Fruit fly (Drosophila melanogaster) whole organism, prepupa: Measurements from ENCODE around the gene CG16854.
A peak's percentile ranks its signal among the peaks of the same experiment; 100 is the strongest.

Source experiments
- Blimp-1 ChIP-seq: fragments of 200-800 bp; sonication (Bioruptor generic); optimal IDR thresholded peaks from 3 replicates; lab custom pipeline; 2017; ENCODE audit warnings: missing biosample characterization, missing genetic modification characterization, mild to moderate bottlenecking, moderate library complexity, missing genetic modification reagents
- CG10631 ChIP-seq: fragments of 200-800 bp; sonication (Bioruptor generic); optimal IDR thresholded peaks from 2 replicates; lab custom pipeline; 2016; ENCODE audit warnings: missing biosample characterization, missing genetic modification characterization
- CG10669 ChIP-seq: fragments of 200-800 bp; sonication (Bioruptor generic); optimal IDR thresholded peaks from 3 replicates; lab custom pipeline; 2018; ENCODE audit warnings: missing biosample characterization, mild to moderate bottlenecking, missing genetic modification characterization, moderate library complexity
- CG11294 ChIP-seq: fragments of 200-800 bp; sonication (Bioruptor generic); IDR thresholded peaks from 2 replicates; pipeline ENCODE4 v1.3.6; 2022; ENCODE audit warnings: missing biosample characterization, missing genetic modification characterization
- CG11902 ChIP-seq: fragments of 200-800 bp; sonication (Bioruptor generic); optimal IDR thresholded peaks from 3 replicates; lab custom pipeline; 2016; ENCODE audit warnings: missing biosample characterization, missing genetic modification characterization
- CG15336 ChIP-seq: fragments of 200-800 bp; sonication (Bioruptor generic); IDR thresholded peaks from 2 replicates; pipeline ENCODE4 v1.3.6; 2022; ENCODE audit warnings: missing biosample characterization, missing genetic modification characterization
- CG31627 ChIP-seq: fragments of 200-800 bp; sonication (Bioruptor generic); optimal IDR thresholded peaks from 3 replicates; lab custom pipeline; 2016; ENCODE audit warnings: missing biosample characterization, missing genetic modification characterization
- CG32006 ChIP-seq: fragments of 200-800 bp; sonication (Bioruptor generic); optimal IDR thresholded peaks from 3 replicates; lab custom pipeline; 2017; ENCODE audit warnings: missing biosample characterization, mild to moderate bottlenecking, missing genetic modification characterization
- CG34406 ChIP-seq: fragments of 200-800 bp; sonication (Bioruptor generic); optimal IDR thresholded peaks from 3 replicates; lab custom pipeline; 2016; ENCODE audit warnings: missing biosample characterization, missing genetic modification characterization
- CG4318 ChIP-seq: fragments of 200-800 bp; sonication (Bioruptor generic); optimal IDR thresholded peaks from 3 replicates; lab custom pipeline; 2017; ENCODE audit warnings: missing biosample characterization, mild to moderate bottlenecking, missing genetic modification characterization
- CG6163 ChIP-seq: fragments of 200-800 bp; sonication (Bioruptor generic); IDR thresholded peaks from 3 replicates; pipeline ENCODE4 v1.3.6; 2022; ENCODE audit warnings: missing biosample characterization, missing genetic modification characterization
- CG6276 ChIP-seq: fragments of 200-800 bp; sonication (Bioruptor generic); optimal IDR thresholded peaks from 2 replicates; lab custom pipeline; 2017; ENCODE audit warnings: missing biosample characterization, mild to moderate bottlenecking, missing genetic modification characterization
- CG6792 ChIP-seq: fragments of 200-800 bp; sonication (Bioruptor generic); optimal IDR thresholded peaks from 3 replicates; lab custom pipeline; 2016; ENCODE audit warnings: missing biosample characterization, missing genetic modification characterization
- CG6854 ChIP-seq: fragments of 200-800 bp; sonication (Bioruptor generic); optimal IDR thresholded peaks from 2 replicates; lab custom pipeline; 2017; ENCODE audit warnings: missing biosample characterization, mild to moderate bottlenecking, missing genetic modification characterization
- CG7368 ChIP-seq: fragments of 200-800 bp; sonication (Bioruptor generic); optimal IDR thresholded peaks from 3 replicates; lab custom pipeline; 2016; ENCODE audit warnings: missing biosample characterization, missing genetic modification characterization
- CG8119 ChIP-seq: fragments of 200-800 bp; sonication (Bioruptor generic); IDR thresholded peaks from 3 replicates; pipeline ENCODE4 v1.3.6; 2022; ENCODE audit warnings: missing biosample characterization, missing genetic modification characterization
- CG8319 ChIP-seq: fragments of 200-800 bp; sonication (Bioruptor generic); optimal IDR thresholded peaks from 3 replicates; lab custom pipeline; 2016; ENCODE audit warnings: missing biosample characterization, missing genetic modification characterization
- CG8632 ChIP-seq: fragments of 200-800 bp; sonication (Bioruptor generic); optimal IDR thresholded peaks from 3 replicates; lab custom pipeline; 2016; ENCODE audit warnings: missing biosample characterization, missing genetic modification characterization
- Eip78C ChIP-seq: fragments of 200-800 bp; sonication (Bioruptor generic); peaks from one replicate; lab custom pipeline; 2016; ENCODE audit warnings: missing biosample characterization, missing genetic modification characterization
- Eip93F ChIP-seq: fragments of 200-800 bp; sonication (Bioruptor generic); optimal IDR thresholded peaks from 2 replicates; lab custom pipeline; 2016; ENCODE audit warnings: missing biosample characterization, mild to moderate bottlenecking, missing genetic modification characterization
- Gug ChIP-seq: fragments of 200-800 bp; sonication (Bioruptor generic); IDR thresholded peaks from 2 replicates; pipeline ENCODE4 v1.3.6; 2022; ENCODE audit warnings: missing biosample characterization, missing genetic modification characterization
- Hr38 ChIP-seq: sonication (Bioruptor generic); optimal IDR thresholded peaks from 2 replicates; lab custom pipeline; 2016; ENCODE audit warnings: missing biosample characterization, missing genetic modification characterization
- Hr4 ChIP-seq: fragments of 200-800 bp; sonication (Bioruptor generic); optimal IDR thresholded peaks from 3 replicates; lab custom pipeline; 2016; ENCODE audit warnings: missing biosample characterization, missing genetic modification characterization
- OdsH ChIP-seq: fragments of 200-800 bp; sonication (Bioruptor generic); optimal IDR thresholded peaks from 3 replicates; lab custom pipeline; 2016; ENCODE audit warnings: missing biosample characterization, missing genetic modification characterization
- Smox ChIP-seq: fragments of 200-800 bp; sonication (Bioruptor generic); optimal IDR thresholded peaks from 3 replicates; lab custom pipeline; 2016; ENCODE audit warnings: missing biosample characterization, missing genetic modification characterization
- achi ChIP-seq: fragments of 200-800 bp; sonication (Bioruptor generic); optimal IDR thresholded peaks from 3 replicates; lab custom pipeline; 2016; ENCODE audit warnings: missing biosample characterization, missing genetic modification characterization
- dac ChIP-seq: fragments of 200-800 bp; sonication (Bioruptor generic); optimal IDR thresholded peaks from 2 replicates; lab custom pipeline; 2017; ENCODE audit warnings: missing biosample characterization, mild to moderate bottlenecking, missing genetic modification characterization
- dsx ChIP-seq: fragments of 200-800 bp; optimal IDR thresholded peaks from 3 replicates; lab custom pipeline; 2019; ENCODE audit warnings: missing biosample characterization, mild to moderate bottlenecking, missing genetic modification characterization, moderate library complexity; ENCODE audit not compliant: poor library complexity, severe bottlenecking
- eg ChIP-seq: fragments of 200-800 bp; sonication (Bioruptor generic); IDR thresholded peaks from 3 replicates; pipeline ENCODE4 v1.3.6; 2022; ENCODE audit warnings: missing biosample characterization, missing genetic modification characterization
- esn ChIP-seq: fragments of 200-800 bp; sonication (Bioruptor generic); optimal IDR thresholded peaks from 2 replicates; lab custom pipeline; 2016; ENCODE audit warnings: missing biosample characterization, mild to moderate bottlenecking, missing genetic modification characterization, moderate library complexity
- fkh ChIP-seq: fragments of 200-800 bp; sonication (Bioruptor generic); optimal IDR thresholded peaks from 3 replicates; lab custom pipeline; 2017; ENCODE audit warnings: missing biosample characterization, mild to moderate bottlenecking, missing genetic modification characterization, moderate library complexity
- salr ChIP-seq, 2 experiments: fragments of 200-800 bp; sonication (Bioruptor generic); optimal IDR thresholded peaks; 3 replicates each; lab custom pipeline; 2016 to 2018; ENCODE audit warnings: missing biosample characterization in 2 of 2, missing genetic modification characterization in 2 of 2, mild to moderate bottlenecking in 1 of 2
- svp ChIP-seq: fragments of 200-800 bp; sonication (Bioruptor generic); peaks from one replicate; lab custom pipeline; 2016; ENCODE audit warnings: missing biosample characterization, missing genetic modification characterization
- topi ChIP-seq: fragments of 200-800 bp; sonication (Bioruptor generic); optimal IDR thresholded peaks from 3 replicates; lab custom pipeline; 2016; ENCODE audit warnings: missing biosample characterization, missing genetic modification characterization
- vri ChIP-seq: fragments of 200-800 bp; sonication (Bioruptor generic); optimal IDR thresholded peaks from 3 replicates; lab custom pipeline; 2016; ENCODE audit warnings: missing biosample characterization, mild to moderate bottlenecking, missing genetic modification characterization

CG16854 gene

dm6 chr2L:11038918-11039317 lies 47.6 kb upstream of the CG16854 start:
- TF ChIP-seq CG32006 (GFP tag; lab: Kevin White, UChicago) (no peak), achi (GFP tag; lab: Kevin White, UChicago) (no peak), Blimp-1 (no peak), Hr38 (GFP tag; lab: Kevin White, UChicago) (no peak), dsx (GFP tag; lab: Kevin White, UChicago) (no peak), svp (GFP tag; lab: Kevin White, UChicago) (peak; percentile 98), Eip78C (GFP tag; lab: Kevin White, UChicago) (peak; percentile 23), CG6854 (peak; percentile 7), Gug (GFP tag; lab: Robert Waterston, UW) (no peak), fkh (peak; percentile 58), CG10669 (GFP tag; lab: Kevin White, UChicago) (no peak), CG8632 (GFP tag; lab: Kevin White, UChicago) (no peak), Eip93F (GFP tag; lab: Kevin White, UChicago) (peak; percentile 74), vri (GFP tag; lab: Kevin White, UChicago) (peak; percentile 35)

dm6 chr2L:11039548-11040144 lies 46.9 kb upstream of the CG16854 start:
- no peak for TF ChIP-seq CG11294 (GFP tag; lab: Robert Waterston, UW)
- peak; percentile 3 for TF ChIP-seq Eip78C (GFP tag; lab: Kevin White, UChicago)
- TF ChIP-seq dsx (GFP tag; lab: Kevin White, UChicago) = no peak
- TF ChIP-seq Gug (GFP tag; lab: Robert Waterston, UW) = no peak
- no peak for TF ChIP-seq eg (GFP tag; lab: Robert Waterston, UW)
- TF ChIP-seq CG8319 = no peak
- no peak for TF ChIP-seq vri (GFP tag; lab: Kevin White, UChicago)
- TF ChIP-seq fkh = peak; percentile 64
- TF ChIP-seq Hr38 (GFP tag; lab: Kevin White, UChicago) = no peak
- no peak for TF ChIP-seq Smox (GFP tag; lab: Kevin White, UChicago)
- TF ChIP-seq svp (GFP tag; lab: Kevin White, UChicago) = no peak
- no peak for TF ChIP-seq CG34406 (GFP tag; lab: Kevin White, UChicago)
- TF ChIP-seq CG8632 (GFP tag; lab: Kevin White, UChicago) = no peak
- no peak for TF ChIP-seq topi (GFP tag; lab: Kevin White, UChicago)
- no peak for TF ChIP-seq CG8119
- no peak for TF ChIP-seq Hr4 (GFP tag; lab: Kevin White, UChicago)
- TF ChIP-seq, all 60 proteins: peak for 2

DNA sequence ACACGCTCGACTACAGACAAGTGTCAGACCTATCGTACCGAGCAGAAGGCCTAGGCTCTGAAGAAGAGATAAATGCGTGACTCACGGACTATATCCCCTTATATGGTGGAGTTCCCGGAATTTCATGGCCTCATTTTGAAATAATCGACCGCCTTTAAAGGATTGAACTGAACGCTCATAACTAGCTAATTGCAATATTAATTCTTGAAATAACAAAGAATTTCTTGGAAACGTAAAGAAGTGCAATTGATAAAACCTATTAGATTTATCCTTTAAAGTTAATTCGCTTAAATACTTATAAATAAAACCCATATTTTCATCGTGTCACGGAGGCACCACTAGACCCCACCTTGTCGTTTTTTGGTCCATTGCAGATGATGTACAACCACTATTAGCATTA lies 45.4 kb upstream of the CG16854 start:
- no peak for TF ChIP-seq CG6163
- no peak for TF ChIP-seq CG6792 (GFP tag; lab: Kevin White, UChicago)
- TF ChIP-seq eg (GFP tag; lab: Robert Waterston, UW) = no peak
- TF ChIP-seq OdsH (GFP tag; lab: Kevin White, UChicago) = no peak
- no peak for TF ChIP-seq CG10631 (GFP tag; lab: Kevin White, UChicago)
- peak in 1 of 2 experiments; percentile 45 for TF ChIP-seq salr (GFP tag; optimal IDR thresholded peaks at IDR 0.05; lab: Kevin White, UChicago)
- TF ChIP-seq CG4318 (GFP tag; lab: Kevin White, UChicago) = peak; percentile 33
- no peak for TF ChIP-seq esn (GFP tag; lab: Kevin White, UChicago)
- no peak for TF ChIP-seq CG11902 (GFP tag; lab: Kevin White, UChicago)
- TF ChIP-seq CG15336 = peak; percentile 52
- peak; percentile 27 for TF ChIP-seq Hr4 (GFP tag; lab: Kevin White, UChicago)
- peak; percentile 65 for TF ChIP-seq CG32006 (GFP tag; lab: Kevin White, UChicago)
- peak; percentile 51 for TF ChIP-seq Eip78C (GFP tag; lab: Kevin White, UChicago)
- TF ChIP-seq CG8119 = 0 out of 3 replicates have a peak, but pooled peaks have one; percentile 48

DNA sequence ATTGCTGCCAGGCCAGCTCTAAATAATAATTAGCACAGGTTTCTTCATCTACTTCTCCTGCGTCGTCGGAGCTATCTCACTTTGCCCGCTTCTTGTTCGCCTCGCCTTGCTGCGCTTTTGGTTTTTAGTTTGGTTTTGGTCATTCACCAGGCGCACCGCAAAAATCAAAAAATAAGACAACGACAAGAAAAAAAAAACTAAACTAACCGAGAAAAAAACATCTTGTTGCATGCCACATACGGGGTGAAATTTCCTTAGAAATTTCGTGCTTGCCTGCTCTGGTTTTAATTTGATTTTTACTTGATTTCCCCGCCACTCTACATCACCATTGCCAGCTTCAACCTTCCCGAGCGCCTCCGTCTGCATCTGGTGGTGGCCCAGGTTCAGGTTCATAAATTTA lies 44.7 kb upstream of the CG16854 start:
- TF ChIP-seq CG15336 (peak; percentile 41), eg (GFP tag; lab: Robert Waterston, UW) (peak; percentile 53; the same call in 1 of the 3 replicates), CG31627 (GFP tag; lab: Kevin White, UChicago) (no peak), CG8319 (no peak), dac (GFP tag; lab: Kevin White, UChicago) (no peak), CG7368 (GFP tag; lab: Kevin White, UChicago) (no peak), CG8119 (peak; percentile 43; the same call in 1 of the 3 replicates), CG32006 (GFP tag; lab: Kevin White, UChicago) (peak; percentile 12), CG6276 (GFP tag; lab: Kevin White, UChicago) (peak; percentile 55)
- TF ChIP-seq, all 60 proteins: peak for 5
